Fruit fly (Drosophila melanogaster): ENCODE results near the gene Npc2c.
A peak's percentile ranks its signal among the peaks of the same experiment; 100 is the strongest.

Npc2c gene

dm6 chr3R:10109938-10110337, 49.9 kb downstream of the Npc2c start, which contains the start of gene Fmr1 (continued):
- TF ChIP-seq Dfd (GFP tag; optimal IDR thresholded peaks at IDR 0.05), result no peak
- TF ChIP-seq usp (GFP tag; optimal IDR thresholded peaks at IDR 0.05), result no peak
- peak; percentile 64 for TF ChIP-seq CG9609 (GFP tag; optimal IDR thresholded peaks at IDR 0.05)
- no peak for TF ChIP-seq CG17385 (GFP tag; optimal IDR thresholded peaks at IDR 0.05)
- TF ChIP-seq CG9215 (GFP tag; IDR thresholded peaks at IDR 0.05), result no peak; the same call in 1 of the 2 replicates
- no peak for TF ChIP-seq tup (GFP tag; optimal IDR thresholded peaks at IDR 0.05)
- no peak for TF ChIP-seq vnd (GFP tag; IDR thresholded peaks at IDR 0.05; ENCODE audit: partially characterized antibody)
- peak; percentile 42 for TF ChIP-seq tx (GFP tag; optimal IDR thresholded peaks at IDR 0.05)
- peak; percentile 16 for TF ChIP-seq CG7839 (tag; optimal IDR thresholded peaks at IDR 0.05)
- no peak for TF ChIP-seq ab (GFP tag; optimal IDR thresholded peaks at IDR 0.05)
- no peak for TF ChIP-seq Usf (GFP tag; optimal IDR thresholded peaks at IDR 0.05)
- TF ChIP-seq CG8388 (GFP tag; optimal IDR thresholded peaks at IDR 0.05), result no peak
- TF ChIP-seq wdn (GFP tag; IDR thresholded peaks at IDR 0.05), result no peak
- no peak for TF ChIP-seq trh (GFP tag; optimal IDR thresholded peaks at IDR 0.05)
- TF ChIP-seq crc (GFP tag; optimal IDR thresholded peaks at IDR 0.05), result peak; percentile 33
- TF ChIP-seq CG17186 (GFP tag; optimal IDR thresholded peaks at IDR 0.05), result peak; percentile 94
- no peak for TF ChIP-seq wek (GFP tag; optimal IDR thresholded peaks at IDR 0.05)
- TF ChIP-seq fd64A (GFP tag; optimal IDR thresholded peaks at IDR 0.05), result no peak
- peak; percentile 17 for TF ChIP-seq YL-1 (GFP tag; optimal IDR thresholded peaks at IDR 0.05)
- no peak for TF ChIP-seq crol (GFP tag; IDR thresholded peaks at IDR 0.05)
- TF ChIP-seq mirr (GFP tag; optimal IDR thresholded peaks at IDR 0.05), result peak; percentile 46
- TF ChIP-seq abd-A (tag; optimal IDR thresholded peaks at IDR 0.05), result no peak
- no peak for TF ChIP-seq gce (GFP tag; IDR thresholded peaks at IDR 0.05)
- TF ChIP-seq da (GFP tag; optimal IDR thresholded peaks at IDR 0.05), result peak; percentile 45
- no peak for TF ChIP-seq en (GFP tag; optimal IDR thresholded peaks at IDR 0.05)
- TF ChIP-seq pzg (GFP tag; optimal IDR thresholded peaks at IDR 0.05), result peak; percentile 92
- no peak for TF ChIP-seq CG34422 (GFP tag; IDR thresholded peaks at IDR 0.05)
- TF ChIP-seq gem (tag; optimal IDR thresholded peaks at IDR 0.05), result peak; percentile 51
- peak; percentile 88 for TF ChIP-seq CG3847 (GFP tag; IDR thresholded peaks at IDR 0.05)
- peak; percentile 18 for TF ChIP-seq Chrac-16 (GFP tag; optimal IDR thresholded peaks at IDR 0.05)
- TF ChIP-seq danr (GFP tag; IDR thresholded peaks at IDR 0.05), result no peak
- TF ChIP-seq CG17361 (GFP tag; IDR thresholded peaks at IDR 0.05), result peak; percentile 61
- no peak for TF ChIP-seq Rx (GFP tag; IDR thresholded peaks at IDR 0.05)
- TF ChIP-seq Hand (GFP tag; optimal IDR thresholded peaks at IDR 0.05), result no peak
- TF ChIP-seq CG11723 (GFP tag; optimal IDR thresholded peaks at IDR 0.05), result peak; percentile 41
- no peak for TF ChIP-seq CG6765 (GFP tag; optimal IDR thresholded peaks at IDR 0.05)
- no peak for TF ChIP-seq repo (GFP tag; optimal IDR thresholded peaks at IDR 0.05)
- TF ChIP-seq croc (GFP tag; conservative IDR thresholded peaks at IDR 0.05), result no peak
- TF ChIP-seq H2.0 (GFP tag; IDR thresholded peaks at IDR 0.05), result no peak
- TF ChIP-seq CG2199 (GFP tag; IDR thresholded peaks at IDR 0.05), result 0 out of 3 replicates have a peak, but pooled peaks have one; percentile 51
- no peak for TF ChIP-seq CG43689 (GFP tag; IDR thresholded peaks at IDR 0.05)
- peak; percentile 25 for TF ChIP-seq CG4820 (GFP tag; optimal IDR thresholded peaks at IDR 0.05)
- no peak for TF ChIP-seq CG31388 (GFP tag; optimal IDR thresholded peaks at IDR 0.05)
- TF ChIP-seq zen2 (GFP tag; IDR thresholded peaks at IDR 0.05; ENCODE audit: partially characterized antibody), result no peak
- no peak for TF ChIP-seq CG10274 (GFP tag; optimal IDR thresholded peaks at IDR 0.05)
- peak; percentile 59 for TF ChIP-seq Mad (GFP tag; optimal IDR thresholded peaks at IDR 0.05)
- TF ChIP-seq Neu2 (GFP tag; optimal IDR thresholded peaks at IDR 0.05; ENCODE audit: borderline replicate concordance), result no peak
- no peak for TF ChIP-seq ac (GFP tag; optimal IDR thresholded peaks at IDR 0.05)
- no peak for TF ChIP-seq dan (GFP tag; IDR thresholded peaks at IDR 0.05)
- peak; percentile 75 for TF ChIP-seq CG12769 (tag; optimal IDR thresholded peaks at IDR 0.05)
- peak; percentile 79 for TF ChIP-seq CG9932 (GFP tag; IDR thresholded peaks at IDR 0.05)
- peak; percentile 53 for TF ChIP-seq CG1647 (GFP tag; optimal IDR thresholded peaks at IDR 0.05)
- TF ChIP-seq CG10321 (GFP tag; IDR thresholded peaks at IDR 0.05), result no peak

All from whole organism, embryonic.